Fruit fly (Drosophila melanogaster) S2 (cell line): ENCODE data around the gene tow.

Experiments used
- CG8478 ChIP-seq: fragments of >200 bp; optimal IDR thresholded peaks from 2 replicates; lab custom pipeline; 2018
- CTCF ChIP-seq, 2 experiments: fragments of >200 bp; optimal IDR thresholded peaks; 2 replicates each; lab custom pipeline; 2018

- TF ChIP-seq CG8478 (lab: Kevin White, UChicago) = no peak
- no peak for TF ChIP-seq CTCF (optimal IDR thresholded peaks at IDR 0.05; lab: Kevin White, UChicago)
These were observed 2.7 kb downstream of the tow start for dm6 chr3L:6945357-6945756.
